Worm (Caenorhabditis elegans) whole organism, dauer: ENCODE results near the gene acs-14.

ENCODE experiments used
- unc-62 ChIP-seq: sonication (generic microtip); optimal IDR thresholded peaks from 2 replicates; lab custom pipeline; 2017; ENCODE audit warnings: missing biosample characterization, missing genetic modification reagents, missing genetic modification characterization

acs-14 gene

ce11 chrV:9507742-9508141 lies at the start of gene acs-14:
Gene acs-14 (plus strand): TSS chrV:9508132.
- no peak for TF ChIP-seq unc-62 (GFP tag; lab: Kevin White, UChicago)

ce11 chrV:9462605-9463004 lies 45.3 kb upstream of the acs-14 start, which contains the start of gene F07D3.3:
Gene F07D3.3 (minus strand): TSS chrV:9462705.
- no peak for TF ChIP-seq unc-62 (GFP tag; lab: Kevin White, UChicago)

- TF ChIP-seq unc-62 (GFP tag; lab: Kevin White, UChicago) = no peak
Measured at ce11 chrV:9465529-9465928, 42.4 kb upstream of the acs-14 start.

- no peak for TF ChIP-seq unc-62 (GFP tag; lab: Kevin White, UChicago)
Measured at ce11 chrV:9471675-9472074, 36.3 kb upstream of the acs-14 start, which contains the start of gene flp-6. Gene flp-6 (plus strand): TSS chrV:9471975.

ce11 chrV:9473924-9474323 lies 34.0 kb upstream of the acs-14 start:
- no peak for TF ChIP-seq unc-62 (GFP tag; lab: Kevin White, UChicago)

- no peak for TF ChIP-seq unc-62 (GFP tag; lab: Kevin White, UChicago)
Measured at ce11 chrV:9477863-9478262, 30.1 kb upstream of the acs-14 start, which contains the start of gene nas-3. Gene nas-3 (plus strand): TSS chrV:9478163.

ce11 chrV:9480566-9480965 lies 27.4 kb upstream of the acs-14 start, which contains the start of gene K06A4.6:
Gene K06A4.6 (minus strand): TSS chrV:9480666.
- no peak for TF ChIP-seq unc-62 (GFP tag; lab: Kevin White, UChicago)

ce11 chrV:9483738-9484256 lies 24.1 kb upstream of the acs-14 start, which contains the start of gene K06A4.2:
Gene K06A4.2 (plus strand): TSS chrV:9484206.
- TF ChIP-seq unc-62 (GFP tag; lab: Kevin White, UChicago) = no peak

- TF ChIP-seq unc-62 (GFP tag; lab: Kevin White, UChicago) = no peak
Measured at ce11 chrV:9485508-9485907, 22.4 kb upstream of the acs-14 start.

ce11 chrV:9489411-9489810 lies 18.5 kb upstream of the acs-14 start, which contains the start of gene K06A4.10:
Gene K06A4.10 (minus strand): TSS chrV:9489800.
- TF ChIP-seq unc-62 (GFP tag; lab: Kevin White, UChicago) = no peak

ce11 chrV:9491440-9492160 lies 16.3 kb upstream of the acs-14 start, which contains the start of gene K06A4.7:
Gene K06A4.7 (minus strand): TSS chrV:9491490.
- TF ChIP-seq unc-62 (GFP tag; lab: Kevin White, UChicago) = no peak

ce11 chrV:9492460-9492859 lies 15.5 kb upstream of the acs-14 start:
- TF ChIP-seq unc-62 (GFP tag; lab: Kevin White, UChicago) = no peak

- no peak for TF ChIP-seq unc-62 (GFP tag; lab: Kevin White, UChicago)
Measured at ce11 chrV:9496742-9497141, 11.2 kb upstream of the acs-14 start, which contains the start of gene gsnl-1. Gene gsnl-1 (plus strand): TSS chrV:9497042.

ce11 chrV:9499295-9499694 lies 8.6 kb upstream of the acs-14 start:
- TF ChIP-seq unc-62 (GFP tag; lab: Kevin White, UChicago) = no peak

- no peak for TF ChIP-seq unc-62 (GFP tag; lab: Kevin White, UChicago)
Measured at ce11 chrV:9500826-9501451, 7.0 kb upstream of the acs-14 start, which contains the start of gene swt-5. Gene swt-5 (plus strand): TSS chrV:9501401.
